Worm (Caenorhabditis elegans): ENCODE results near the gene pkc-2.

ce11 chrX:9402464-9402863 lies 37.8 kb downstream of the pkc-2 start:
- TF ChIP-seq ZK185.1 (tag; optimal IDR thresholded peaks at IDR 0.05; ENCODE audit: poor library complexity, severe bottlenecking) (no peak), repo-1 (tag; optimal IDR thresholded peaks at IDR 0.05) (no peak), unc-130 (GFP tag; optimal IDR thresholded peaks at IDR 0.05) (no peak), unc-62 (GFP tag; optimal IDR thresholded peaks at IDR 0.05) (no peak), bed-2 (GFP tag; IDR thresholded peaks at IDR 0.05) (no peak), T07F8.4 (tag; optimal IDR thresholded peaks at IDR 0.05) (no peak)
